Fruit fly (Drosophila melanogaster) whole organism, embryonic: ENCODE results near the gene CG7071.

Experiments used
- Aef1 ChIP-seq: fragments of 200-800 bp; sonication (Bioruptor generic); IDR thresholded peaks from 3 replicates; pipeline ENCODE4 v1.3.6; 2022; ENCODE audit warnings: missing biosample characterization, missing genetic modification characterization
- Bteb2 ChIP-seq: fragments of 200-800 bp; sonication (Bioruptor generic); optimal IDR thresholded peaks from 2 replicates; lab custom pipeline; 2016; ENCODE audit warnings: missing biosample characterization, missing genetic modification characterization
- C15 ChIP-seq: fragments of 200-800 bp; sonication (Bioruptor generic); IDR thresholded peaks from 3 replicates; pipeline ENCODE4 v1.3.6; 2022; ENCODE audit warnings: missing biosample characterization, missing genetic modification characterization
- CG10321 ChIP-seq: fragments of 200-800 bp; sonication (Bioruptor generic); IDR thresholded peaks from 2 replicates; pipeline ENCODE4 v1.3.6; 2022; ENCODE audit warnings: missing biosample characterization, missing genetic modification characterization
- CG12071 ChIP-seq: fragments of 200-800 bp; sonication (Bioruptor generic); optimal IDR thresholded peaks from 3 replicates; lab custom pipeline; 2018; ENCODE audit warnings: missing biosample characterization, mild to moderate bottlenecking, missing genetic modification characterization
- CG12155 ChIP-seq: fragments of 200-800 bp; sonication (Bioruptor generic); optimal IDR thresholded peaks from 3 replicates; lab custom pipeline; 2016; ENCODE audit warnings: missing biosample characterization, missing genetic modification characterization
- CG12219 ChIP-seq: fragments of 200-800 bp; sonication (Bioruptor generic); optimal IDR thresholded peaks from 3 replicates; lab custom pipeline; 2018; ENCODE audit warnings: missing biosample characterization, mild to moderate bottlenecking, missing genetic modification characterization
- CG12391 ChIP-seq: fragments of 200-800 bp; sonication (Bioruptor generic); optimal IDR thresholded peaks from 3 replicates; lab custom pipeline; 2018; ENCODE audit warnings: missing biosample characterization, mild to moderate bottlenecking, missing genetic modification characterization, moderate library complexity
- CG13296 ChIP-seq: fragments of 200-800 bp; sonication (Bioruptor generic); optimal IDR thresholded peaks from 3 replicates; lab custom pipeline; 2018; ENCODE audit warnings: missing biosample characterization, mild to moderate bottlenecking, missing genetic modification characterization
- CG13775 ChIP-seq: fragments of 200-800 bp; sonication (Bioruptor generic); optimal IDR thresholded peaks from 3 replicates; lab custom pipeline; 2017; ENCODE audit warnings: missing biosample characterization, mild to moderate bottlenecking, missing genetic modification characterization
- CG15479 ChIP-seq: fragments of 200-800 bp; sonication (Bioruptor generic); optimal IDR thresholded peaks from 3 replicates; lab custom pipeline; 2019; ENCODE audit warnings: missing biosample characterization, mild to moderate bottlenecking, missing genetic modification characterization, moderate library complexity
- CG18262 ChIP-seq: fragments of 200-800 bp; optimal IDR thresholded peaks from 3 replicates; lab custom pipeline; 2019; ENCODE audit warnings: missing biosample characterization, mild to moderate bottlenecking, missing genetic modification characterization, moderate library complexity
- CG30431 ChIP-seq: fragments of 200-800 bp; sonication (Bioruptor generic); optimal IDR thresholded peaks from 2 replicates; lab custom pipeline; 2017; ENCODE audit warnings: missing biosample characterization, missing genetic modification characterization
- CG33557 ChIP-seq: fragments of 200-800 bp; sonication (Bioruptor generic); optimal IDR thresholded peaks from 2 replicates; lab custom pipeline; 2019; ENCODE audit warnings: missing biosample characterization, mild to moderate bottlenecking, missing genetic modification characterization, moderate library complexity
- CG6813 ChIP-seq: fragments of 200-800 bp; sonication (Bioruptor generic); optimal IDR thresholded peaks from 2 replicates; lab custom pipeline; 2017; ENCODE audit warnings: missing biosample characterization, missing genetic modification characterization, mild to moderate bottlenecking, moderate library complexity, missing genetic modification reagents
- CG7987 ChIP-seq: fragments of 200-800 bp; sonication (Bioruptor generic); optimal IDR thresholded peaks from 2 replicates; lab custom pipeline; 2018; ENCODE audit warnings: missing biosample characterization, mild to moderate bottlenecking, missing genetic modification characterization, moderate library complexity
- CoRest ChIP-seq: fragments of 200-800 bp; sonication (Bioruptor generic); optimal IDR thresholded peaks from 3 replicates; lab custom pipeline; 2018; ENCODE audit warnings: missing biosample characterization, mild to moderate bottlenecking, missing genetic modification characterization, moderate library complexity
- Dip2 ChIP-seq: fragments of 200-800 bp; sonication (Bioruptor generic); IDR thresholded peaks from 2 replicates; pipeline ENCODE4 v1.3.6; 2022; ENCODE audit warnings: missing biosample characterization, missing genetic modification characterization
- Doc3 ChIP-seq: fragments of 200-800 bp; sonication (Bioruptor generic); IDR thresholded peaks from 3 replicates; pipeline ENCODE4 v1.3.6; 2022; ENCODE audit warnings: missing biosample characterization, missing genetic modification characterization; ENCODE audit not compliant: partially characterized antibody
- Dp ChIP-seq: fragments of 200-800 bp; sonication (Bioruptor generic); optimal IDR thresholded peaks from 2 replicates; lab custom pipeline; 2018; ENCODE audit warnings: missing biosample characterization, mild to moderate bottlenecking, missing genetic modification characterization, moderate library complexity
- ERR ChIP-seq: fragments of 200-800 bp; sonication (Bioruptor generic); optimal IDR thresholded peaks from 2 replicates; lab custom pipeline; 2016; ENCODE audit warnings: missing biosample characterization, missing genetic modification characterization
- Eip74EF ChIP-seq, 2 experiments: fragments of 200-800 bp in 1 of 2; fragments of >200 bp in 1 of 2; sonication (Bioruptor generic) in 1 of 2; optimal IDR thresholded peaks; 2 replicates each; lab custom pipeline; 2017 to 2019; ENCODE audit warnings: missing biosample characterization in 2 of 2, missing genetic modification characterization in 2 of 2, mild to moderate bottlenecking in 1 of 2, moderate library complexity in 1 of 2
- Hey ChIP-seq: fragments of 200-800 bp; sonication (Bioruptor generic); optimal IDR thresholded peaks from 3 replicates; lab custom pipeline; 2018; ENCODE audit warnings: missing biosample characterization, mild to moderate bottlenecking, missing genetic modification characterization
- Hmr ChIP-seq: fragments of 200-800 bp; sonication (Bioruptor generic); optimal IDR thresholded peaks from 3 replicates; lab custom pipeline; 2017; ENCODE audit warnings: mild to moderate bottlenecking, missing biosample characterization, missing genetic modification reagents, missing genetic modification characterization
- Hr78 ChIP-seq, 2 experiments: fragments of 200-800 bp in 1 of 2; fragments of >200 bp in 1 of 2; sonication (Bioruptor generic) in 1 of 2; optimal IDR thresholded peaks; 2 replicates each; lab custom pipeline; 2017 to 2019; ENCODE audit warnings: missing biosample characterization in 2 of 2, missing genetic modification characterization in 2 of 2, mild to moderate bottlenecking in 1 of 2, moderate library complexity in 1 of 2
- Med ChIP-seq: fragments of 200-800 bp; sonication (Bioruptor generic); peaks from one replicate; lab custom pipeline; 2016; ENCODE audit warnings: missing biosample characterization, missing genetic modification characterization, mild to moderate bottlenecking, inconsistent platforms, moderate library complexity
- NfI ChIP-seq: fragments of 200-800 bp; sonication (Bioruptor generic); optimal IDR thresholded peaks from 3 replicates; lab custom pipeline; 2018; ENCODE audit warnings: missing biosample characterization, mild to moderate bottlenecking, missing genetic modification characterization, moderate library complexity
- Side ChIP-seq: fragments of 200-800 bp; sonication (Bioruptor generic); optimal IDR thresholded peaks from 2 replicates; lab custom pipeline; 2016; ENCODE audit warnings: missing biosample characterization, missing genetic modification characterization
- Sox102F ChIP-seq: fragments of 200-800 bp; sonication (Bioruptor generic); optimal IDR thresholded peaks from 2 replicates; lab custom pipeline; 2018; ENCODE audit warnings: missing biosample characterization, mild to moderate bottlenecking, missing genetic modification characterization, moderate library complexity
- abd-A ChIP-seq: fragments of 200-800 bp; sonication (Bioruptor generic); optimal IDR thresholded peaks from 3 replicates; lab custom pipeline; 2019; ENCODE audit warnings: missing biosample characterization, mild to moderate bottlenecking, missing genetic modification characterization, moderate library complexity
- ash1 ChIP-seq: fragments of 200-800 bp; sonication (Bioruptor generic); optimal IDR thresholded peaks from 2 replicates; lab custom pipeline; 2018; ENCODE audit warnings: missing biosample characterization, mild to moderate bottlenecking, missing genetic modification characterization
- az2 ChIP-seq: fragments of 200-800 bp; sonication (Bioruptor generic); optimal IDR thresholded peaks from 3 replicates; lab custom pipeline; 2016; ENCODE audit warnings: missing biosample characterization, missing genetic modification characterization
- bbx ChIP-seq: fragments of 200-800 bp; sonication (Bioruptor generic); IDR thresholded peaks from 2 replicates; pipeline ENCODE4 v1.3.6; 2022; ENCODE audit warnings: missing biosample characterization, missing genetic modification characterization; ENCODE audit not compliant: partially characterized antibody
- ci ChIP-seq: fragments of 200-800 bp; sonication (Bioruptor generic); IDR thresholded peaks from 3 replicates; pipeline ENCODE4 v1.3.6; 2022; ENCODE audit warnings: missing biosample characterization, missing genetic modification characterization
- da ChIP-seq: fragments of 200-800 bp; sonication (Bioruptor generic); optimal IDR thresholded peaks from 2 replicates; lab custom pipeline; 2016; ENCODE audit warnings: missing biosample characterization, missing genetic modification characterization
- dm ChIP-seq: fragments of 200-800 bp; sonication (Bioruptor generic); optimal IDR thresholded peaks from 3 replicates; lab custom pipeline; 2016; ENCODE audit warnings: missing biosample characterization, missing genetic modification characterization
- grn ChIP-seq: fragments of 200-800 bp; sonication (Bioruptor generic); optimal IDR thresholded peaks from 3 replicates; lab custom pipeline; 2017; ENCODE audit warnings: missing biosample characterization, missing genetic modification characterization
- gt ChIP-seq: fragments of 200-800 bp; sonication (Bioruptor generic); IDR thresholded peaks from 2 replicates; pipeline ENCODE4 v1.3.6; 2022; ENCODE audit warnings: missing biosample characterization, missing genetic modification characterization
- kni ChIP-seq: fragments of 200-800 bp; sonication (Bioruptor generic); optimal IDR thresholded peaks from 3 replicates; lab custom pipeline; 2017; ENCODE audit warnings: mild to moderate bottlenecking, missing biosample characterization, missing genetic modification reagents, missing genetic modification characterization
- prd ChIP-seq, 3 experiments: fragments of >200 bp in 2 of 3; fragments of 200-800 bp in 1 of 3; sonication (Bioruptor generic) in 1 of 3; optimal IDR thresholded peaks in 2 of 3; IDR thresholded peaks in 1 of 3; 2 replicates in 2 of 3; 3 replicates in 1 of 3; pipeline versions ENCODE4 v1.3.6 to Lab custom; 2017 to 2022; ENCODE audit warnings: missing biosample characterization in 1 of 3, missing genetic modification characterization in 1 of 3
- schlank ChIP-seq: fragments of 200-800 bp; sonication (Bioruptor generic); optimal IDR thresholded peaks from 2 replicates; lab custom pipeline; 2018; ENCODE audit warnings: missing biosample characterization, mild to moderate bottlenecking, missing genetic modification characterization
- scrt ChIP-seq: fragments of 200-800 bp; sonication (Bioruptor generic); optimal IDR thresholded peaks from 2 replicates; lab custom pipeline; 2018; ENCODE audit warnings: missing biosample characterization, mild to moderate bottlenecking, missing genetic modification characterization, moderate library complexity
- sisA ChIP-seq: fragments of 200-800 bp; sonication (Bioruptor generic); IDR thresholded peaks from 2 replicates; pipeline ENCODE4 v1.3.6; 2022; ENCODE audit warnings: missing biosample characterization, missing genetic modification characterization
- tgo ChIP-seq: fragments of 200-800 bp; sonication (Bioruptor generic); IDR thresholded peaks from 3 replicates; pipeline ENCODE4 v1.3.6; 2022; ENCODE audit warnings: missing biosample characterization, missing genetic modification characterization
- twi ChIP-seq: fragments of 200-800 bp; optimal IDR thresholded peaks from 2 replicates; lab custom pipeline; 2019; ENCODE audit warnings: missing biosample characterization, mild to moderate bottlenecking, missing genetic modification characterization, moderate library complexity
- zen2 ChIP-seq: fragments of 200-800 bp; sonication (Bioruptor generic); IDR thresholded peaks from 3 replicates; pipeline ENCODE4 v1.3.6; 2022; ENCODE audit warnings: missing biosample characterization, missing genetic modification characterization; ENCODE audit not compliant: partially characterized antibody

The CG7071 gene

dm6 chr3R:22410537-22411360 lies 48.3 kb downstream of the CG7071 start, which contains the start of the genes CG13850 and lqfR (continued):
- TF ChIP-seq Doc3 (GFP tag; lab: Robert Waterston, UW), result no peak
- no peak for TF ChIP-seq scrt (GFP tag; lab: Kevin White, UChicago)
- TF ChIP-seq bbx (GFP tag; lab: Robert Waterston, UW), result 0 out of 2 replicates have a peak, but pooled peaks have one; percentile 6
- TF ChIP-seq CG15479 (GFP tag; lab: Kevin White, UChicago), result no peak
- TF ChIP-seq twi (tag; lab: Kevin White, UChicago), result peak; percentile 57
- TF ChIP-seq sisA (GFP tag; lab: Robert Waterston, UW), result peak; percentile 58
- peak; percentile 84 for TF ChIP-seq Bteb2 (GFP tag; lab: Kevin White, UChicago)
- no peak; the same call in 1 of the 3 replicates for TF ChIP-seq Aef1 (GFP tag; lab: Robert Waterston, UW)
- no peak for TF ChIP-seq zen2 (GFP tag; lab: Robert Waterston, UW)
- TF ChIP-seq ERR (GFP tag; lab: Kevin White, UChicago), result peak; percentile 31
- TF ChIP-seq C15 (GFP tag; lab: Robert Waterston, UW), result no peak
- peak; percentile 80 for TF ChIP-seq dm (GFP tag; lab: Kevin White, UChicago)
- TF ChIP-seq CG7987 (GFP tag; lab: Kevin White, UChicago), result peak; percentile 6
- TF ChIP-seq Sox102F (GFP tag; lab: Kevin White, UChicago), result no peak
- TF ChIP-seq CG13775 (GFP tag; lab: Kevin White, UChicago), result peak; percentile 84
- TF ChIP-seq prd (optimal IDR thresholded peaks at IDR 0.05; lab: Kevin White, UChicago), result no peak
- peak; percentile 60; the same call in 2 of the 3 replicates for TF ChIP-seq prd (GFP tag; IDR thresholded peaks at IDR 0.05; lab: Robert Waterston, UW)
- peak; percentile 60 for TF ChIP-seq CG30431 (GFP tag; lab: Kevin White, UChicago)
- no peak for TF ChIP-seq abd-A
- TF ChIP-seq CG10321, result 0 out of 2 replicates have a peak, but pooled peaks have one; percentile 4
- no peak for TF ChIP-seq Hey (tag; lab: Kevin White, UChicago)
- TF ChIP-seq CG12391, result peak; percentile 80
- no peak for TF ChIP-seq CG6813 (GFP tag; lab: Kevin White, UChicago)
- peak; percentile 37; the same call in 1 of the 3 replicates for TF ChIP-seq ci (GFP tag; lab: Robert Waterston, UW)
- no peak for TF ChIP-seq CG12071
- TF ChIP-seq CG13296 (GFP tag; lab: Kevin White, UChicago), result peak; percentile 46
- peak; percentile 75 for TF ChIP-seq NfI (GFP tag; lab: Kevin White, UChicago)
- no peak for TF ChIP-seq CG12219
- peak; percentile 80 for TF ChIP-seq Hmr (GFP tag; lab: Kevin White, UChicago)
- TF ChIP-seq Hr78 (GFP tag; optimal IDR thresholded peaks at IDR 0.05; lab: Kevin White, UChicago), result no peak
- TF ChIP-seq Side (GFP tag; lab: Kevin White, UChicago), result peak; percentile 66
- TF ChIP-seq CG12155 (GFP tag; lab: Kevin White, UChicago), result peak; percentile 77
- TF ChIP-seq CG33557, result peak; percentile 64
- no peak for TF ChIP-seq Dip2 (GFP tag; lab: Robert Waterston, UW)
- TF ChIP-seq grn (GFP tag; lab: Kevin White, UChicago), result no peak
- peak; percentile 96 for TF ChIP-seq Med
- no peak for TF ChIP-seq ash1 (GFP tag; lab: Kevin White, UChicago)
- no peak for TF ChIP-seq Dp (GFP tag; lab: Kevin White, UChicago)
- peak; percentile 71 for TF ChIP-seq az2 (GFP tag; lab: Kevin White, UChicago)
- peak; percentile 88 for TF ChIP-seq CoRest (tag; lab: Kevin White, UChicago)
- peak; percentile 35 for TF ChIP-seq schlank (tag; lab: Kevin White, UChicago)
- peak; percentile 76 for TF ChIP-seq CG18262 (tag; lab: Kevin White, UChicago)
- TF ChIP-seq kni, result peak; percentile 64
- no peak for TF ChIP-seq Eip74EF (GFP tag; optimal IDR thresholded peaks at IDR 0.05; lab: Kevin White, UChicago)
- no peak for TF ChIP-seq gt
- peak; percentile 47 for TF ChIP-seq da (GFP tag; lab: Kevin White, UChicago)
- peak; percentile 57; the same call in 2 of the 3 replicates for TF ChIP-seq tgo
